Worm (Caenorhabditis elegans): ENCODE measurements around the gene ZK622.4.

The ZK622.4 gene

DNA sequence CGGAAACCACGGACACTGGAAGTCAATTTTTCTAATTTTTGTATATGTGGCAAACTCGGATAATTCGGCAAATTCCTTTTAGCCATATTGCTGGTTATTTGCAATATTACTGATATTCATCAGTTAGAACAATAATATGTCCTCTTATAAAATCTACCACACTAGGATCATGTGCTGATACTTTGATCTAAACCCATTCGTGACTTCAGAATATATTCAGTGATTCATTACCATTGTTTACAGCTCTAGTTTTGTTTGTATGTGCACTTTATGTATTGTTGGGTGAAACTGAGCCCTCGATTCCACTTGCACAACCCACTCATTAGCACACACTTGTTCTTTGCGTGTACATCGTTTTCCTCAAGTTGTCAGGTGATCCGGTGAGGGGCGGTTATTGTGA lies 13.7 kb downstream of the ZK622.4 start:
- peak; percentile 13 for TF ChIP-seq pax-3 (tag; optimal IDR thresholded peaks at IDR 0.05)
- no peak for TF ChIP-seq mdl-1 (tag; optimal IDR thresholded peaks at IDR 0.05)
- TF ChIP-seq snpc-4 (tag; optimal IDR thresholded peaks at IDR 0.05), result no peak

DNA sequence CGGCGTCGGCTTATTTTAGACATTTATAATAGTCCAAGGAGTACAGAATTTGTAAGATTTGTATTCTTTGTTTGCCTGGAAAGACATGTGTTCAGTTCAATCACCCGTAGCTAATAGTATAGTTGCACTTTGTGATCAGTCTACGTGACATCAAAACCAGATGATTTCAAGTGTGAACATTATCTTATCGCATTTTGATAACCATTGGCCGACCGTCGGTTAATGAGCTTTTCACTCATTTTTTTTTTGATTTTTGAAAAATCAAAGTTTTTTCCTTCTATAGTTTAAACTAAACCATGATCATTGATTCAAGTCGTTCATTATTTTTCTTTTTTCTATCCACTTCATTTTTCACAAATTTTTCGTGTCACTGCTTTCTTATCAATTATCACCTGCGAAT lies 14.7 kb downstream of the ZK622.4 start:
- no peak for TF ChIP-seq lsy-2 (tag; optimal IDR thresholded peaks at IDR 0.05)
- TF ChIP-seq aly-2 (tag; optimal IDR thresholded peaks at IDR 0.05), result no peak
- TF ChIP-seq elt-2 (tag; optimal IDR thresholded peaks at IDR 0.05), result peak; percentile 82
- TF ChIP-seq ets-5 (GFP tag; IDR thresholded peaks at IDR 0.05), result no peak
- no peak for TF ChIP-seq pqm-1 (tag; optimal IDR thresholded peaks at IDR 0.05)

DNA sequence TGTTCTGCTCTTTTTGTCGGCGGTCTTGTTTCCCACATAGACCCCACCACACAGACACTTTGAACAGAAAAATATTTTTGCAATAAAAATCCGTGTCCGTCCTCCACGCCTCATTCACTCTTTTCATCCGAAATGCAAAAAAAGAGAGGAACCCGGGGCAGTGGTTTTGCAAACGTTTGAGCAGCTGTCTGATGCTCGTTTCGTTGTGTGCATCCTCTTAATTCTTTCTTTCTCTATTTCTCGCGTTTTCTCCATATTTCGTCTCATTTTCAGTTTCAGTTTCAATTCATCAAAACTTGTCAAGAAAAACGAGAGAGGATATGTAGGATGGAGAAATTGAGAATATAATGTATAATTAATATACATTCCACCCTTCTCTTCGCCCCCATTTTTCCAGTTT lies 16.5 kb downstream of the ZK622.4 start:
- TF ChIP-seq nhr-71 (tag; optimal IDR thresholded peaks at IDR 0.05) (peak; percentile 17), lin-35 (GFP tag; optimal IDR thresholded peaks at IDR 0.05) (no peak), efl-1 (optimal IDR thresholded peaks at IDR 0.05) (no peak), efl-1 (GFP tag; optimal IDR thresholded peaks at IDR 0.05 in 1 of 2) (peak in 1 of 2 experiments; percentile 8), C34B4.2 (tag; optimal IDR thresholded peaks at IDR 0.05) (no peak), lin-14 (GFP tag; optimal IDR thresholded peaks at IDR 0.05) (peak; percentile 60)

- TF ChIP-seq nhr-77 (tag; optimal IDR thresholded peaks at IDR 0.05) (no peak), mab-9 (GFP tag; IDR thresholded peaks at IDR 0.05) (no peak), sup-37 (GFP tag; optimal IDR thresholded peaks at IDR 0.05) (no peak), zag-1 (tag; optimal IDR thresholded peaks at IDR 0.05) (no peak), lsy-2 (tag; optimal IDR thresholded peaks at IDR 0.05) (no peak), nhr-11 (tag; optimal IDR thresholded peaks at IDR 0.05) (no peak), skn-1 (tag; optimal IDR thresholded peaks at IDR 0.05) (no peak), fkh-10 (GFP tag; optimal IDR thresholded peaks at IDR 0.05) (no peak), lir-3 (tag; optimal IDR thresholded peaks at IDR 0.05; ENCODE audit: poor library complexity) (no peak), unc-86 (tag; optimal IDR thresholded peaks at IDR 0.05) (no peak), ets-5 (GFP tag; IDR thresholded peaks at IDR 0.05) (no peak)
Measured at ce11 chrII:5309720-5310119, 17.2 kb downstream of the ZK622.4 start.

DNA sequence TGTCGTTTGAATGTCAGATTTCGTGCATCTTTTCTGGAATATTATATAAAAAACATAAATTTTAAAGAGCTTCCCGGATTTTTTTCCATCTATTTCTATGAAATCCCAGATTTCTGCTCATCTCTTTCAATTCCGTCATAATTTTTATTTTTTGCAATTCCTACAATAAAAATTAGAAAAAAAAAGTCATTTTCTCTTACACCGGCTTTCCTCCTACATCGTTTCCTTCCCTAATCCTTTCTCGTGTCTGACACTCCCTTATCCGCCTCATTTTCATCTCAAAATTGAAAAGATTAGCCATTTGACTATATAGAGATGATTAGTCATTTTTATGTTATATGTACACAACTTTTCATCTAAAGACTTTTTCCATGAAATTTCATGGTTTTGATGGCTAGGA lies 18.3 kb downstream of the ZK622.4 start:
- TF ChIP-seq dsc-1 (tag; optimal IDR thresholded peaks at IDR 0.05) (peak; percentile 71), egl-13 (tag; optimal IDR thresholded peaks at IDR 0.05) (peak; percentile 3), egl-27 (tag; optimal IDR thresholded peaks at IDR 0.05) (no peak)

DNA sequence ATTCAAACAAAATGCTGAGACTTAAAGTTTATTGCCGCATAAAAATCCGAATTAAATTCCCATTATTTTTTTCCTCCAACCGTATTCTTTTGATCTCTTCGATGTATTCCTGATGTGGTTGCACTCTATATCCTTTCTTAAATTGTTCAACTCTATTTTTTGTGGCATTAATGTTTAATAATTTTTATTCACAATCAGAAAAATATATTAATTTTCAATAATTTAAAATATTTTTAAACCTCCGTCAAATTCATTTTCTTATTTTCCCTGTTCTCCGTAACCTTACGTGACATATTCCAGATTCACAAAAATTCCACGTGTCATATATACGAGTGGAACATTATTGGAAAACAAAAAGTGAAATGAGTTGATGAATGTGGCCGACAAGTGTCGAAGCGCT lies 19.2 kb downstream of the ZK622.4 start, which contains the start of gene gcy-12:
Gene gcy-12, plus strand, starts transcription at position 301 of the 400 bp plus-strand sequence.
- no peak for TF ChIP-seq nhr-76 (tag; optimal IDR thresholded peaks at IDR 0.05)
- TF ChIP-seq unc-130 (tag; optimal IDR thresholded peaks at IDR 0.05), result no peak
- TF ChIP-seq blmp-1 (tag; optimal IDR thresholded peaks at IDR 0.05), result no peak
- no peak for TF ChIP-seq nhr-71 (tag; optimal IDR thresholded peaks at IDR 0.05)
- no peak for TF ChIP-seq swsn-7 (tag; optimal IDR thresholded peaks at IDR 0.05)
- no peak for TF ChIP-seq pax-3 (tag; optimal IDR thresholded peaks at IDR 0.05)
- no peak for TF ChIP-seq ces-1 (GFP tag; optimal IDR thresholded peaks at IDR 0.05)
- no peak for TF ChIP-seq snpc-4 (tag; optimal IDR thresholded peaks at IDR 0.05)
- no peak for TF ChIP-seq aha-1 (tag; optimal IDR thresholded peaks at IDR 0.05)
- TF ChIP-seq irx-1 (tag; optimal IDR thresholded peaks at IDR 0.05), result no peak
- no peak for TF ChIP-seq fkh-10 (GFP tag; optimal IDR thresholded peaks at IDR 0.05)
- no peak for TF ChIP-seq fos-1 (tag; optimal IDR thresholded peaks at IDR 0.05)
- TF ChIP-seq pqm-1 (tag; optimal IDR thresholded peaks at IDR 0.05), result no peak
- no peak for TF ChIP-seq lin-13 (GFP tag; optimal IDR thresholded peaks at IDR 0.05)
- no peak for TF ChIP-seq hlh-17 (GFP tag; optimal IDR thresholded peaks at IDR 0.05; ENCODE audit: borderline replicate concordance)
- TF ChIP-seq zip-4 (GFP tag; optimal IDR thresholded peaks at IDR 0.05), result no peak
- no peak for TF ChIP-seq mdl-1 (tag; optimal IDR thresholded peaks at IDR 0.05)
- TF ChIP-seq nhr-20 (tag; optimal IDR thresholded peaks at IDR 0.05), result no peak

Data from whole organism, L1 larva.